Fruit fly (Drosophila melanogaster) whole organism, embryonic: ENCODE measurements around the gene Ser7.

Experiments used
- ATbp ChIP-seq: fragments of 200-800 bp; sonication (Bioruptor generic); optimal IDR thresholded peaks from 2 replicates; lab custom pipeline; 2017; ENCODE audit warnings: missing biosample characterization, mild to moderate bottlenecking, missing genetic modification characterization, missing genetic modification reagents
- Atf6 ChIP-seq: fragments of 200-800 bp; sonication (Bioruptor generic); IDR thresholded peaks from 2 replicates; pipeline ENCODE4 v1.3.6; 2022; ENCODE audit warnings: missing biosample characterization, missing genetic modification characterization
- Bgb ChIP-seq: fragments of 200-800 bp; sonication (Bioruptor generic); IDR thresholded peaks from 2 replicates; pipeline ENCODE4 v1.3.6; 2022; ENCODE audit warnings: missing biosample characterization, missing genetic modification characterization; ENCODE audit not compliant: partially characterized antibody
- BtbVII ChIP-seq: fragments of 200-800 bp; sonication (Bioruptor generic); optimal IDR thresholded peaks from 3 replicates; lab custom pipeline; 2017; ENCODE audit warnings: missing biosample characterization, mild to moderate bottlenecking, missing genetic modification characterization
- CG10543 ChIP-seq: fragments of 200-800 bp; sonication (Bioruptor generic); optimal IDR thresholded peaks from 3 replicates; lab custom pipeline; 2017; ENCODE audit warnings: missing biosample characterization, mild to moderate bottlenecking, missing genetic modification characterization, moderate library complexity
- CG12769 ChIP-seq: fragments of 200-800 bp; sonication (Bioruptor generic); optimal IDR thresholded peaks from 2 replicates; lab custom pipeline; 2019; ENCODE audit warnings: missing biosample characterization, mild to moderate bottlenecking, missing genetic modification characterization, moderate library complexity
- CG13894 ChIP-seq: fragments of 200-800 bp; sonication (Bioruptor generic); optimal IDR thresholded peaks from 3 replicates; lab custom pipeline; 2018; ENCODE audit warnings: missing biosample characterization, mild to moderate bottlenecking, missing genetic modification characterization, moderate library complexity
- CG14014 ChIP-seq: fragments of 200-800 bp; sonication (Bioruptor generic); IDR thresholded peaks from 2 replicates; pipeline ENCODE4 v1.3.6; 2022; ENCODE audit warnings: missing biosample characterization, missing genetic modification characterization
- CG17385 ChIP-seq: fragments of 200-800 bp; sonication (Bioruptor generic); optimal IDR thresholded peaks from 3 replicates; lab custom pipeline; 2018; ENCODE audit warnings: missing biosample characterization, mild to moderate bottlenecking, missing genetic modification characterization
- CG2202 ChIP-seq: fragments of 200-800 bp; sonication (Bioruptor generic); optimal IDR thresholded peaks from 2 replicates; lab custom pipeline; 2018; ENCODE audit warnings: missing biosample characterization, mild to moderate bottlenecking, missing genetic modification characterization
- CG2678 ChIP-seq: fragments of 200-800 bp; sonication (Bioruptor generic); optimal IDR thresholded peaks from 3 replicates; lab custom pipeline; 2019; ENCODE audit warnings: missing biosample characterization, mild to moderate bottlenecking, missing genetic modification characterization, moderate library complexity
- CG34376 ChIP-seq: fragments of 200-800 bp; sonication (Bioruptor generic); optimal IDR thresholded peaks from 2 replicates; lab custom pipeline; 2018; ENCODE audit warnings: missing biosample characterization, mild to moderate bottlenecking, missing genetic modification characterization
- CG5180 ChIP-seq: fragments of 200-800 bp; sonication (Bioruptor generic); optimal IDR thresholded peaks from 3 replicates; lab custom pipeline; 2017; ENCODE audit warnings: missing biosample characterization, missing genetic modification characterization, mild to moderate bottlenecking, moderate library complexity, missing genetic modification reagents
- CG7839 ChIP-seq: fragments of 200-800 bp; sonication (Bioruptor generic); optimal IDR thresholded peaks from 3 replicates; lab custom pipeline; 2018; ENCODE audit warnings: missing biosample characterization, mild to moderate bottlenecking, missing genetic modification characterization, moderate library complexity
- CG8290 ChIP-seq, 3 experiments: fragments of 200-800 bp; sonication (Bioruptor generic); optimal IDR thresholded peaks; 2 replicates each; lab custom pipeline; 2016 to 2019; ENCODE audit warnings: missing biosample characterization in 3 of 3, missing genetic modification characterization in 3 of 3, mild to moderate bottlenecking in 2 of 3, moderate library complexity in 1 of 3
- CG9437 ChIP-seq: fragments of 200-800 bp; sonication (Bioruptor generic); optimal IDR thresholded peaks from 2 replicates; lab custom pipeline; 2018; ENCODE audit warnings: missing biosample characterization, mild to moderate bottlenecking, missing genetic modification characterization
- CG9932 ChIP-seq: fragments of 200-800 bp; sonication (Bioruptor generic); IDR thresholded peaks from 2 replicates; pipeline ENCODE4 v1.3.6; 2022; ENCODE audit warnings: missing biosample characterization, missing genetic modification characterization
- Dbx ChIP-seq: fragments of 200-800 bp; sonication (Bioruptor generic); IDR thresholded peaks from 3 replicates; pipeline ENCODE4 v1.3.6; 2022; ENCODE audit warnings: missing biosample characterization, missing genetic modification characterization
- Dek ChIP-seq: fragments of 200-800 bp; sonication (Bioruptor generic); optimal IDR thresholded peaks from 3 replicates; lab custom pipeline; 2019; ENCODE audit warnings: missing biosample characterization, mild to moderate bottlenecking, missing genetic modification characterization, moderate library complexity
- Drgx ChIP-seq: fragments of 200-800 bp; sonication (Bioruptor generic); IDR thresholded peaks from 2 replicates; pipeline ENCODE4 v1.3.6; 2022; ENCODE audit warnings: missing biosample characterization, missing genetic modification characterization
- MBD-R2 ChIP-seq: fragments of 200-800 bp; sonication (Bioruptor generic); IDR thresholded peaks from 2 replicates; pipeline ENCODE4 v1.3.6; 2022; ENCODE audit warnings: missing biosample characterization, missing genetic modification characterization
- Med ChIP-seq: fragments of 200-800 bp; sonication (Bioruptor generic); peaks from one replicate; lab custom pipeline; 2016; ENCODE audit warnings: missing biosample characterization, missing genetic modification characterization, mild to moderate bottlenecking, inconsistent platforms, moderate library complexity
- NK7.1 ChIP-seq: fragments of 200-800 bp; sonication (Bioruptor generic); optimal IDR thresholded peaks from 3 replicates; lab custom pipeline; 2016; ENCODE audit warnings: missing biosample characterization, missing genetic modification characterization
- Rfx ChIP-seq: fragments of 200-800 bp; sonication (Bioruptor generic); IDR thresholded peaks from 2 replicates; pipeline ENCODE4 v1.3.6; 2022; ENCODE audit warnings: missing biosample characterization, missing genetic modification characterization
- Xrp1 ChIP-seq: fragments of 200-800 bp; sonication (Bioruptor generic); IDR thresholded peaks from 2 replicates; pipeline ENCODE4 v1.3.6; 2022; ENCODE audit warnings: missing biosample characterization, missing genetic modification characterization
- cad ChIP-seq: fragments of >200 bp; optimal IDR thresholded peaks from 2 replicates; lab custom pipeline; 2017; ENCODE audit warnings: missing biosample characterization, missing genetic modification characterization
- chinmo ChIP-seq: fragments of 200-800 bp; sonication (Bioruptor generic); IDR thresholded peaks from 4 replicates; pipeline ENCODE4 v1.3.6; 2022; ENCODE audit warnings: missing biosample characterization, missing genetic modification characterization; ENCODE audit not compliant: partially characterized antibody
- chn ChIP-seq: fragments of 200-800 bp; sonication (Bioruptor generic); optimal IDR thresholded peaks from 2 replicates; lab custom pipeline; 2016; ENCODE audit warnings: missing biosample characterization, missing genetic modification characterization
- croc ChIP-seq: fragments of 200-800 bp; sonication (Bioruptor generic); conservative IDR thresholded peaks from 3 replicates; pipeline ENCODE4 v1.3.6; 2022; ENCODE audit warnings: missing biosample characterization, missing genetic modification characterization
- crol ChIP-seq: fragments of 200-800 bp; sonication (Bioruptor generic); IDR thresholded peaks from 2 replicates; pipeline ENCODE4 v1.3.6; 2022; ENCODE audit warnings: missing biosample characterization, missing genetic modification characterization
- dmrt99B ChIP-seq: fragments of 200-800 bp; sonication (Bioruptor generic); optimal IDR thresholded peaks from 2 replicates; lab custom pipeline; 2018; ENCODE audit warnings: missing biosample characterization, mild to moderate bottlenecking, missing genetic modification characterization, moderate library complexity
- dysf ChIP-seq: fragments of 200-800 bp; sonication (Bioruptor generic); IDR thresholded peaks from 3 replicates; pipeline ENCODE4 v1.3.6; 2022; ENCODE audit warnings: missing biosample characterization, missing genetic modification characterization
- fru ChIP-seq: fragments of >200 bp; optimal IDR thresholded peaks from 2 replicates; lab custom pipeline; 2017
- grn ChIP-seq: fragments of 200-800 bp; sonication (Bioruptor generic); optimal IDR thresholded peaks from 3 replicates; lab custom pipeline; 2017; ENCODE audit warnings: missing biosample characterization, missing genetic modification characterization
- her ChIP-seq: fragments of 200-800 bp; sonication (Bioruptor generic); optimal IDR thresholded peaks from 2 replicates; lab custom pipeline; 2016; ENCODE audit warnings: missing biosample characterization, missing genetic modification characterization
- insv ChIP-seq, 2 experiments: fragments of 200-800 bp; sonication (Bioruptor generic); optimal IDR thresholded peaks; 3 replicates each; lab custom pipeline; 2016 to 2018; ENCODE audit warnings: missing biosample characterization in 2 of 2, missing genetic modification characterization in 2 of 2
- lab ChIP-seq: fragments of 200-800 bp; sonication (Bioruptor generic); optimal IDR thresholded peaks from 3 replicates; lab custom pipeline; 2017; ENCODE audit warnings: missing biosample characterization, missing genetic modification characterization, mild to moderate bottlenecking, moderate library complexity, missing genetic modification reagents
- mirr ChIP-seq: fragments of 200-800 bp; sonication (Bioruptor generic); optimal IDR thresholded peaks from 3 replicates; lab custom pipeline; 2018; ENCODE audit warnings: missing biosample characterization, mild to moderate bottlenecking, missing genetic modification characterization
- oc ChIP-seq: fragments of 200-800 bp; sonication (Bioruptor generic); optimal IDR thresholded peaks from 2 replicates; lab custom pipeline; 2018; ENCODE audit warnings: missing biosample characterization, mild to moderate bottlenecking, missing genetic modification characterization, moderate library complexity
- pfk ChIP-seq: fragments of 200-800 bp; sonication (Bioruptor generic); optimal IDR thresholded peaks from 2 replicates; lab custom pipeline; 2018; ENCODE audit warnings: missing biosample characterization, mild to moderate bottlenecking, missing genetic modification characterization, moderate library complexity
- pnt ChIP-seq: fragments of 200-800 bp; sonication (Bioruptor generic); optimal IDR thresholded peaks from 3 replicates; lab custom pipeline; 2016; ENCODE audit warnings: missing biosample characterization, missing genetic modification characterization
- pros ChIP-seq: fragments of 200-800 bp; sonication (Bioruptor generic); optimal IDR thresholded peaks from 3 replicates; lab custom pipeline; 2019; ENCODE audit warnings: missing biosample characterization, mild to moderate bottlenecking, missing genetic modification characterization, moderate library complexity
- ranshi ChIP-seq: fragments of 200-800 bp; sonication (Bioruptor generic); IDR thresholded peaks from 2 replicates; pipeline ENCODE4 v1.3.6; 2022; ENCODE audit warnings: missing biosample characterization, missing genetic modification characterization
- sd ChIP-seq: fragments of 200-800 bp; sonication (Bioruptor generic); optimal IDR thresholded peaks from 3 replicates; lab custom pipeline; 2018; ENCODE audit warnings: missing biosample characterization, mild to moderate bottlenecking, missing genetic modification characterization, moderate library complexity
- sqz ChIP-seq: fragments of 200-800 bp; sonication (Bioruptor generic); optimal IDR thresholded peaks from 3 replicates; lab custom pipeline; 2018; ENCODE audit warnings: missing biosample characterization, mild to moderate bottlenecking, missing genetic modification characterization
- tap ChIP-seq: fragments of 200-800 bp; optimal IDR thresholded peaks from 3 replicates; lab custom pipeline; 2019; ENCODE audit warnings: missing biosample characterization, mild to moderate bottlenecking, missing genetic modification characterization, moderate library complexity
- vvl ChIP-seq: fragments of 200-800 bp; sonication (Bioruptor generic); IDR thresholded peaks from 2 replicates; pipeline ENCODE4 v1.3.6; 2022; ENCODE audit warnings: missing biosample characterization, missing genetic modification characterization
- zen2 ChIP-seq: fragments of 200-800 bp; sonication (Bioruptor generic); IDR thresholded peaks from 3 replicates; pipeline ENCODE4 v1.3.6; 2022; ENCODE audit warnings: missing biosample characterization, missing genetic modification characterization; ENCODE audit not compliant: partially characterized antibody

The Ser7 gene

DNA sequence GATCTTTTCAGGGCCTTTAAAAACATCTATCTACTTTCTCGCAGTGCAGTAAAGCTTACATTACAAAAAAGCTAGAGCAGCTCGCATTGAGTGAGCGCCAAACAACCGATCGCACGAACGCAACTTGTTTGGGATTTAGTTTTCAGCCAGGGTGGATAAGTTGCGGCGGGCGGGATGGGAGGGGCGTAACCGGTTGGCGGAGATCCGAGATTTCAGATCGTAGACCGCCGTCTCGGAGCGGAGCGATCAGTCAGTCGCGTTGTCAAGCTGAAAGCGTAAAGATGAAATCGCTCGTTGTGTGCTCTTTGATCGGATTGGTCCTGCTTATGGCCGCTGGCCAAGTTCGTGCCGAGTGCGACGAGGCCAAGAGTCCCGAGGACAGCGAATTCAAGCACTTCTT is 19.2 kb downstream of the Ser7 start, which contains the start of gene CG9691 (continued):
- TF ChIP-seq dmrt99B (tag; lab: Kevin White, UChicago) (peak; percentile 3), CG8290 (GFP tag; optimal IDR thresholded peaks at IDR 0.05; lab: Kevin White, UChicago) (no peak), CG8290 (tag; optimal IDR thresholded peaks at IDR 0.05; lab: Kevin White, UChicago) (peak in 1 of 2 experiments; percentile 29), Drgx (GFP tag; lab: Robert Waterston, UW) (peak; percentile 40; the same call in 1 of the 2 replicates), CG5180 (peak; percentile 89), pnt (GFP tag; lab: Kevin White, UChicago) (no peak), CG13894 (tag; lab: Kevin White, UChicago) (peak; percentile 1), BtbVII (GFP tag; lab: Kevin White, UChicago) (peak; percentile 9), fru (lab: Kevin White, UChicago) (no peak), pfk (no peak), insv (GFP tag; optimal IDR thresholded peaks at IDR 0.05; lab: Kevin White, UChicago) (no peak), lab (GFP tag; lab: Kevin White, UChicago) (peak; percentile 1), oc (tag; lab: Kevin White, UChicago) (peak; percentile 71), sqz (GFP tag; lab: Kevin White, UChicago) (no peak), CG17385 (GFP tag; lab: Kevin White, UChicago) (no peak), Med (peak; percentile 3), CG2678 (peak; percentile 26), Bgb (GFP tag; lab: Robert Waterston, UW) (peak; percentile 40; the same call in 1 of the 2 replicates), chinmo (GFP tag; lab: Robert Waterston, UW) (0 out of 4 replicates have a peak, but pooled peaks have one; percentile 40), cad (GFP tag; lab: Kevin White, UChicago) (no peak), CG9932 (GFP tag; lab: Robert Waterston, UW) (peak; percentile 12; the same call in 1 of the 2 replicates), crol (GFP tag; lab: Robert Waterston, UW) (peak; percentile 78), chn (GFP tag; lab: Kevin White, UChicago) (no peak), CG10543 (peak; percentile 50), Dbx (0 out of 3 replicates have a peak, but pooled peaks have one; percentile 36), CG7839 (tag; lab: Kevin White, UChicago) (peak; percentile 8), CG9437 (GFP tag; lab: Kevin White, UChicago) (no peak), croc (GFP tag; lab: Robert Waterston, UW) (no peak), CG2202 (no peak), CG34376 (peak; percentile 3), her (GFP tag; lab: Kevin White, UChicago) (no peak), tap (tag; lab: Kevin White, UChicago) (peak; percentile 2), dysf (GFP tag; lab: Robert Waterston, UW) (peak; percentile 32; the same call in 1 of the 3 replicates), ATbp (no peak)

dm6 chrX:9885363-9885762 is 20.3 kb downstream of the Ser7 start:
- TF ChIP-seq pros (GFP tag; lab: Kevin White, UChicago) (no peak), Xrp1 (GFP tag; lab: Robert Waterston, UW) (no peak), lab (GFP tag; lab: Kevin White, UChicago) (peak; percentile 3), CG12769 (tag; lab: Kevin White, UChicago) (peak; percentile 44), Dbx (0 out of 3 replicates have a peak, but pooled peaks have one; percentile 11), vvl (GFP tag; lab: Robert Waterston, UW) (peak; percentile 20; the same call in 1 of the 2 replicates), Atf6 (GFP tag; lab: Robert Waterston, UW) (no peak), Med (peak; percentile 66), insv (GFP tag; optimal IDR thresholded peaks at IDR 0.05; lab: Kevin White, UChicago) (no peak), NK7.1 (GFP tag; lab: Kevin White, UChicago) (no peak), grn (GFP tag; lab: Kevin White, UChicago) (no peak), CG14014 (GFP tag; lab: Robert Waterston, UW) (peak; percentile 22; the same call in 1 of the 2 replicates), CG8290 (GFP tag; optimal IDR thresholded peaks at IDR 0.05; lab: Kevin White, UChicago) (no peak), CG8290 (tag; optimal IDR thresholded peaks at IDR 0.05; lab: Kevin White, UChicago) (peak in 1 of 2 experiments; percentile 19), CG13894 (tag; lab: Kevin White, UChicago) (peak; percentile 79), mirr (GFP tag; lab: Kevin White, UChicago) (peak; percentile 23), CG10543 (peak; percentile 5), Rfx (GFP tag; lab: Robert Waterston, UW) (peak; percentile 33; the same call in 1 of the 2 replicates), zen2 (GFP tag; lab: Robert Waterston, UW) (no peak), MBD-R2 (no peak), Dek (tag; lab: Kevin White, UChicago) (no peak), ranshi (GFP tag; lab: Robert Waterston, UW) (no peak), CG2678 (peak; percentile 3), sd (tag; lab: Kevin White, UChicago) (peak; percentile 12)
